Fruit fly (Drosophila melanogaster): ENCODE data around the gene br.
A peak's percentile ranks its signal among the peaks of the same experiment; 100 is the strongest.

Gene br

dm6 chrX:1616896-1617401 is 42.0 kb downstream of the br start:
- TF ChIP-seq ey (GFP tag; optimal IDR thresholded peaks at IDR 0.05) (no peak), tai (GFP tag; optimal IDR thresholded peaks at IDR 0.05) (peak; percentile 91), jim (GFP tag; optimal IDR thresholded peaks at IDR 0.05) (peak; percentile 44), Hnf4 (GFP tag; optimal IDR thresholded peaks at IDR 0.05) (peak; percentile 69), dmrt93B (GFP tag; optimal IDR thresholded peaks at IDR 0.05) (no peak), foxo (GFP tag; optimal IDR thresholded peaks at IDR 0.05) (peak in 1 of 2 experiments; percentile 2), Myc (optimal IDR thresholded peaks at IDR 0.05) (no peak), Jra (GFP tag; optimal IDR thresholded peaks at IDR 0.05) (peak; percentile 81), brk (GFP tag; optimal IDR thresholded peaks at IDR 0.05) (peak; percentile 29), usp (GFP tag; optimal IDR thresholded peaks at IDR 0.05) (no peak), Mio (GFP tag; optimal IDR thresholded peaks at IDR 0.05) (no peak), N (GFP tag; optimal IDR thresholded peaks at IDR 0.05) (no peak), Hr78 (GFP tag; optimal IDR thresholded peaks at IDR 0.05) (no peak), Hr83 (GFP tag; optimal IDR thresholded peaks at IDR 0.05; ENCODE audit: poor library complexity, severe bottlenecking) (peak; percentile 80), rgr (GFP tag; optimal IDR thresholded peaks at IDR 0.05) (peak; percentile 25), OdsH (GFP tag; optimal IDR thresholded peaks at IDR 0.05) (peak; percentile 21), HLH106 (tag; optimal IDR thresholded peaks at IDR 0.05) (peak; percentile 4), dsf (GFP tag; optimal IDR thresholded peaks at IDR 0.05; ENCODE audit: borderline replicate concordance) (no peak), lola (GFP tag; optimal IDR thresholded peaks at IDR 0.05) (no peak), h (GFP tag; optimal IDR thresholded peaks at IDR 0.05) (peak; percentile 71), Sp1 (GFP tag; optimal IDR thresholded peaks at IDR 0.05) (peak; percentile 11), Vsx2 (GFP tag; optimal IDR thresholded peaks at IDR 0.05; ENCODE audit: partially characterized antibody) (no peak), Dfd (GFP tag; optimal IDR thresholded peaks at IDR 0.05) (no peak), Rel (GFP tag; optimal IDR thresholded peaks at IDR 0.05) (no peak), Rel (tag; optimal IDR thresholded peaks at IDR 0.05) (peak; percentile 98), CG9705 (GFP tag; optimal IDR thresholded peaks at IDR 0.05) (no peak), woc (GFP tag; optimal IDR thresholded peaks at IDR 0.05) (peak; percentile 22), sage (GFP tag; optimal IDR thresholded peaks at IDR 0.05) (peak; percentile 21), sv (GFP tag; optimal IDR thresholded peaks at IDR 0.05) (no peak), CG32264 (GFP tag; optimal IDR thresholded peaks at IDR 0.05) (peak; percentile 3), psq (GFP tag; optimal IDR thresholded peaks at IDR 0.05) (peak; percentile 92), fru (GFP tag; optimal IDR thresholded peaks at IDR 0.05) (peak; percentile 50), br (GFP tag; optimal IDR thresholded peaks at IDR 0.05) (no peak), pan (optimal IDR thresholded peaks at IDR 0.05) (no peak), dl (GFP tag; optimal IDR thresholded peaks at IDR 0.05; ENCODE audit: insufficient read depth in 1 of 2, partially characterized antibody in 2 of 2) (peak in 1 of 2 experiments; percentile 57), GATAd (GFP tag; optimal IDR thresholded peaks at IDR 0.05) (no peak), Dif (GFP tag; optimal IDR thresholded peaks at IDR 0.05; ENCODE audit: partially characterized antibody) (peak; percentile 88), CrebA (GFP tag; optimal IDR thresholded peaks at IDR 0.05; ENCODE audit: borderline replicate concordance) (peak; percentile 47), Abd-B (GFP tag; optimal IDR thresholded peaks at IDR 0.05) (no peak)

dm6 chrX:1617673-1618608 is 43.0 kb downstream of the br start:
- TF ChIP-seq br (GFP tag; optimal IDR thresholded peaks at IDR 0.05) (no peak), dsf (GFP tag; optimal IDR thresholded peaks at IDR 0.05; ENCODE audit: borderline replicate concordance) (no peak), Dfd (GFP tag; optimal IDR thresholded peaks at IDR 0.05) (no peak), pan (optimal IDR thresholded peaks at IDR 0.05) (no peak), fru (GFP tag; optimal IDR thresholded peaks at IDR 0.05) (peak; percentile 64), OdsH (GFP tag; optimal IDR thresholded peaks at IDR 0.05) (peak; percentile 3), CG9705 (GFP tag; optimal IDR thresholded peaks at IDR 0.05) (no peak), foxo (GFP tag; optimal IDR thresholded peaks at IDR 0.05) (peak in 1 of 2 experiments; percentile 34), sv (GFP tag; optimal IDR thresholded peaks at IDR 0.05) (no peak), Myc (optimal IDR thresholded peaks at IDR 0.05) (no peak), Rel (GFP tag; optimal IDR thresholded peaks at IDR 0.05) (no peak), Rel (tag; optimal IDR thresholded peaks at IDR 0.05) (peak; percentile 87), usp (GFP tag; optimal IDR thresholded peaks at IDR 0.05) (no peak), dl (GFP tag; optimal IDR thresholded peaks at IDR 0.05; ENCODE audit: insufficient read depth in 1 of 2, partially characterized antibody in 2 of 2) (no peak), Abd-B (GFP tag; optimal IDR thresholded peaks at IDR 0.05) (no peak), Hnf4 (GFP tag; optimal IDR thresholded peaks at IDR 0.05) (peak; percentile 57), brk (GFP tag; optimal IDR thresholded peaks at IDR 0.05) (no peak), rgr (GFP tag; optimal IDR thresholded peaks at IDR 0.05) (peak; percentile 23), Mio (GFP tag; optimal IDR thresholded peaks at IDR 0.05) (no peak), sage (GFP tag; optimal IDR thresholded peaks at IDR 0.05) (no peak), Vsx2 (GFP tag; optimal IDR thresholded peaks at IDR 0.05; ENCODE audit: partially characterized antibody) (no peak), Sp1 (GFP tag; optimal IDR thresholded peaks at IDR 0.05) (peak; percentile 9), HLH106 (tag; optimal IDR thresholded peaks at IDR 0.05) (peak; percentile 29), psq (GFP tag; optimal IDR thresholded peaks at IDR 0.05) (peak; percentile 64), GATAd (GFP tag; optimal IDR thresholded peaks at IDR 0.05) (no peak), CrebA (GFP tag; optimal IDR thresholded peaks at IDR 0.05; ENCODE audit: borderline replicate concordance) (no peak), woc (GFP tag; optimal IDR thresholded peaks at IDR 0.05) (no peak), tai (GFP tag; optimal IDR thresholded peaks at IDR 0.05) (peak; percentile 46), CG32264 (GFP tag; optimal IDR thresholded peaks at IDR 0.05) (no peak), jim (GFP tag; optimal IDR thresholded peaks at IDR 0.05) (no peak), Hr83 (GFP tag; optimal IDR thresholded peaks at IDR 0.05; ENCODE audit: poor library complexity, severe bottlenecking) (peak; percentile 83), N (GFP tag; optimal IDR thresholded peaks at IDR 0.05) (no peak), h (GFP tag; optimal IDR thresholded peaks at IDR 0.05) (peak; percentile 80), Dif (GFP tag; optimal IDR thresholded peaks at IDR 0.05; ENCODE audit: partially characterized antibody) (peak; percentile 53), Hr78 (GFP tag; optimal IDR thresholded peaks at IDR 0.05) (no peak), Jra (GFP tag; optimal IDR thresholded peaks at IDR 0.05) (no peak), dmrt93B (GFP tag; optimal IDR thresholded peaks at IDR 0.05) (no peak), lola (GFP tag; optimal IDR thresholded peaks at IDR 0.05) (no peak), ey (GFP tag; optimal IDR thresholded peaks at IDR 0.05) (no peak)
